Worm (Caenorhabditis elegans) whole organism, young adult: ENCODE data around the gene cpsf-4.

ENCODE experiments used
- F10E7.11 ChIP-seq: sonication (generic microtip); optimal IDR thresholded peaks from 2 replicates; lab custom pipeline; 2017; ENCODE audit warnings: mild to moderate bottlenecking, missing genetic modification characterization, moderate library complexity, missing compliant biosample characterization
- F22D6.2 ChIP-seq: sonication (generic microtip); optimal IDR thresholded peaks from 2 replicates; lab custom pipeline; 2016; ENCODE audit warnings: mild to moderate bottlenecking, missing genetic modification characterization, missing compliant biosample characterization
- F23B12.7 ChIP-seq: sonication (generic microtip); optimal IDR thresholded peaks from 2 replicates; lab custom pipeline; 2017; ENCODE audit warnings: missing genetic modification characterization, mild to moderate bottlenecking, missing compliant biosample characterization, antibody characterized with exemption, moderate library complexity; ENCODE audit not compliant: insufficient read depth
- F33H1.4 ChIP-seq: fragments of 200-800 bp; sonication (Bioruptor generic); IDR thresholded peaks from 2 replicates; pipeline ENCODE4 v1.3.6; 2022; ENCODE audit warnings: missing genetic modification reagents, missing genetic modification characterization, missing compliant biosample characterization
- F37B4.10 ChIP-seq: fragments of 200-800 bp; sonication (Bioruptor generic); IDR thresholded peaks from 2 replicates; pipeline ENCODE4 v1.3.6; 2022; ENCODE audit warnings: missing genetic modification characterization, missing compliant biosample characterization
- F39B2.1 ChIP-seq: fragments of 200-800 bp; sonication (Bioruptor generic); IDR thresholded peaks from 2 replicates; pipeline ENCODE4 v1.3.6; 2022; ENCODE audit warnings: missing genetic modification reagents, missing genetic modification characterization, missing compliant biosample characterization
- F57A8.1 ChIP-seq: fragments of 200-800 bp; sonication (Bioruptor generic); optimal IDR thresholded peaks from 2 replicates; lab custom pipeline; 2018; ENCODE audit warnings: mild to moderate bottlenecking, missing genetic modification characterization, moderate library complexity, missing compliant biosample characterization
- K11D2.4 ChIP-seq: fragments of 200-800 bp; sonication (Bioruptor generic); IDR thresholded peaks from 2 replicates; pipeline ENCODE4 v1.3.6; 2022; ENCODE audit warnings: missing genetic modification reagents, missing genetic modification characterization, missing compliant biosample characterization
- T07F8.4 ChIP-seq: sonication (generic microtip); optimal IDR thresholded peaks from 2 replicates; lab custom pipeline; 2016; ENCODE audit warnings: mild to moderate bottlenecking, missing genetic modification characterization, moderate library complexity, missing compliant biosample characterization
- Y56A3A.18 ChIP-seq: fragments of 200-800 bp; sonication (Bioruptor generic); IDR thresholded peaks from 2 replicates; pipeline ENCODE4 v1.3.6; 2022; ENCODE audit warnings: missing genetic modification reagents, missing genetic modification characterization, missing compliant biosample characterization
- Y67H2A.10 ChIP-seq: fragments of 200-800 bp; sonication (Bioruptor generic); conservative IDR thresholded peaks from 2 replicates; pipeline ENCODE4 v1.3.6; 2022; ENCODE audit warnings: missing genetic modification reagents, missing genetic modification characterization, missing compliant biosample characterization
- atf-7 ChIP-seq: sonication (generic microtip); optimal IDR thresholded peaks from 2 replicates; lab custom pipeline; 2017; ENCODE audit warnings: mild to moderate bottlenecking, missing genetic modification characterization, missing compliant biosample characterization
- attf-5 ChIP-seq: fragments of 200-800 bp; sonication (Bioruptor generic); optimal IDR thresholded peaks from 2 replicates; lab custom pipeline; 2018; ENCODE audit warnings: mild to moderate bottlenecking, missing genetic modification characterization, missing compliant biosample characterization
- ceh-100 ChIP-seq: fragments of 200-800 bp; sonication (Bioruptor generic); IDR thresholded peaks from 2 replicates; pipeline ENCODE4 v1.3.6; 2022; ENCODE audit warnings: missing genetic modification reagents, missing genetic modification characterization, missing compliant biosample characterization
- ceh-58 ChIP-seq: fragments of 200-800 bp; sonication (Bioruptor generic); IDR thresholded peaks from 2 replicates; pipeline ENCODE4 v1.3.6; 2022; ENCODE audit warnings: missing genetic modification characterization, missing compliant biosample characterization
- chd-7 ChIP-seq: sonication (generic microtip); optimal IDR thresholded peaks from 2 replicates; lab custom pipeline; 2016; ENCODE audit warnings: mild to moderate bottlenecking, missing genetic modification characterization, moderate library complexity, missing compliant biosample characterization
- egl-44 ChIP-seq: fragments of 200-800 bp; sonication (Bioruptor generic); IDR thresholded peaks from 2 replicates; pipeline ENCODE4 v1.3.6; 2022; ENCODE audit warnings: missing genetic modification reagents, missing genetic modification characterization, missing compliant biosample characterization
- him-1 ChIP-seq: sonication (generic microtip); optimal IDR thresholded peaks from 2 replicates; lab custom pipeline; 2016; ENCODE audit warnings: missing genotype, missing genetic modification reagents, missing genetic modification characterization, missing compliant biosample characterization
- hmg-1.2 ChIP-seq: fragments of 200-800 bp; sonication (Bioruptor generic); IDR thresholded peaks from 2 replicates; pipeline ENCODE4 v1.3.6; 2022; ENCODE audit warnings: missing genetic modification reagents, missing genetic modification characterization, missing compliant biosample characterization
- hmg-20 ChIP-seq: fragments of 200-800 bp; sonication (Bioruptor generic); IDR thresholded peaks from 2 replicates; pipeline ENCODE4 v1.3.6; 2022; ENCODE audit warnings: missing genetic modification reagents, missing genetic modification characterization, missing compliant biosample characterization
- hrde-1 ChIP-seq: sonication (generic microtip); optimal IDR thresholded peaks from 2 replicates; lab custom pipeline; 2016; ENCODE audit warnings: missing genetic modification characterization, mild to moderate bottlenecking, missing compliant biosample characterization, moderate library complexity, missing genotype, missing genetic modification reagents, borderline replicate concordance
- let-607 ChIP-seq, 2 experiments: fragments of 200-800 bp in 1 of 2; sonication (Bioruptor generic) in 1 of 2; sonication (generic microtip) in 1 of 2; optimal IDR thresholded peaks; 2 replicates each; lab custom pipeline; 2016 to 2018; ENCODE audit warnings: mild to moderate bottlenecking in 2 of 2, missing compliant biosample characterization in 2 of 2, missing genetic modification characterization in 2 of 2, moderate library complexity in 2 of 2, missing genotype in 1 of 2
- lin-26 ChIP-seq: fragments of 200-800 bp; sonication (Bioruptor generic); IDR thresholded peaks from 2 replicates; pipeline ENCODE4 v1.3.6; 2022; ENCODE audit warnings: missing genetic modification reagents, missing genetic modification characterization, missing compliant biosample characterization
- lin-40 ChIP-seq: sonication (generic microtip); optimal IDR thresholded peaks from 2 replicates; lab custom pipeline; 2016; ENCODE audit warnings: missing genetic modification characterization, mild to moderate bottlenecking, missing compliant biosample characterization, missing genotype, missing genetic modification reagents
- lin-54 ChIP-seq: fragments of 200-800 bp; sonication (Bioruptor generic); optimal IDR thresholded peaks from 2 replicates; lab custom pipeline; 2018; ENCODE audit warnings: mild to moderate bottlenecking, missing genetic modification characterization, missing compliant biosample characterization
- lir-1 ChIP-seq: fragments of 200-800 bp; sonication (Bioruptor generic); conservative IDR thresholded peaks from 2 replicates; pipeline ENCODE4 v1.3.6; 2022; ENCODE audit warnings: missing genetic modification reagents, missing genetic modification characterization, missing compliant biosample characterization
- madf-3 ChIP-seq: fragments of 200-800 bp; sonication (Bioruptor generic); IDR thresholded peaks from 2 replicates; pipeline ENCODE4 v1.3.6; 2022; ENCODE audit warnings: missing genetic modification reagents, missing genetic modification characterization, missing compliant biosample characterization
- mes-4 ChIP-seq: sonication (generic microtip); optimal IDR thresholded peaks from 2 replicates; lab custom pipeline; 2016; ENCODE audit warnings: missing genotype, missing genetic modification characterization, missing compliant biosample characterization
- mxl-1 ChIP-seq: sonication (generic microtip); optimal IDR thresholded peaks from 2 replicates; lab custom pipeline; 2016; ENCODE audit warnings: missing genetic modification characterization, missing compliant biosample characterization
- pha-4 ChIP-seq: fragments of 150-350 bp; sonication (generic microtip); optimal IDR thresholded peaks from 2 replicates; lab custom pipeline; 2014; ENCODE audit warnings: missing biosample characterization, missing genetic modification reagents, missing genetic modification characterization
- repo-1 ChIP-seq: sonication (generic microtip); optimal IDR thresholded peaks from 2 replicates; lab custom pipeline; 2017; ENCODE audit warnings: mild to moderate bottlenecking, missing genetic modification characterization, missing compliant biosample characterization
- sptf-2 ChIP-seq: fragments of 200-800 bp; sonication (Bioruptor generic); optimal IDR thresholded peaks from 2 replicates; lab custom pipeline; 2018; ENCODE audit warnings: mild to moderate bottlenecking, missing genetic modification characterization, missing compliant biosample characterization
- zfh-2 ChIP-seq: fragments of 200-800 bp; sonication (Bioruptor generic); conservative IDR thresholded peaks from 2 replicates; pipeline ENCODE4 v1.3.6; 2022; ENCODE audit warnings: missing genetic modification reagents, missing genetic modification characterization, missing compliant biosample characterization

Gene cpsf-4

ce11 chrIV:12113056-12113455 is 19.8 kb upstream of the cpsf-4 start (continued):
- TF ChIP-seq Y67H2A.10 (GFP tag; lab: Robert Waterston, UW) = no peak
- TF ChIP-seq hrde-1 (tag; lab: Kevin White, UChicago) = no peak
- no peak for TF ChIP-seq egl-44 (GFP tag; lab: Robert Waterston, UW)
- no peak for TF ChIP-seq let-607 (tag; optimal IDR thresholded peaks at IDR 0.05; lab: Kevin White, UChicago)
- no peak for TF ChIP-seq atf-7

- no peak for TF ChIP-seq Y56A3A.18 (GFP tag; lab: Robert Waterston, UW)
- TF ChIP-seq repo-1 (tag; lab: Kevin White, UChicago) = no peak
- no peak for TF ChIP-seq F22D6.2
- TF ChIP-seq F33H1.4 = no peak
- TF ChIP-seq zfh-2 = no peak
- no peak for TF ChIP-seq T07F8.4 (tag; lab: Kevin White, UChicago)
- TF ChIP-seq F23B12.7 (tag; lab: Kevin White, UChicago) = no peak
- no peak for TF ChIP-seq chd-7 (tag; lab: Kevin White, UChicago)
- TF ChIP-seq lir-1 = no peak
- TF ChIP-seq mes-4 (tag; lab: Kevin White, UChicago) = no peak
- TF ChIP-seq lin-54 (GFP tag; lab: Kevin White, UChicago) = no peak
- no peak for TF ChIP-seq K11D2.4 (GFP tag; lab: Robert Waterston, UW)
- TF ChIP-seq hmg-20 = no peak
- no peak for TF ChIP-seq pha-4 (tag; lab: Kevin White, UChicago)
- no peak for TF ChIP-seq F10E7.11 (tag; lab: Kevin White, UChicago)
- no peak for TF ChIP-seq ceh-100 (GFP tag; lab: Robert Waterston, UW)
- no peak for TF ChIP-seq F57A8.1 (GFP tag; lab: Kevin White, UChicago)
- TF ChIP-seq, all 124 proteins: peak for 0
Observed at ce11 chrIV:12111477-12111876, 18.2 kb upstream of the cpsf-4 start, which contains the start of gene dlc-2. Gene dlc-2 (minus strand): TSS chrIV:12111577.

ce11 chrIV:12110339-12110738 is 17.1 kb upstream of the cpsf-4 start, which contains the start of gene col-129:
Gene col-129 (minus strand): TSS chrIV:12110439.
- no peak for TF ChIP-seq attf-5 (GFP tag; lab: Kevin White, UChicago)
- TF ChIP-seq madf-3 (GFP tag; lab: Robert Waterston, UW) = no peak
- TF ChIP-seq F37B4.10 (GFP tag; lab: Robert Waterston, UW) = no peak
- TF ChIP-seq sptf-2 (GFP tag; lab: Kevin White, UChicago) = no peak
- TF ChIP-seq him-1 (tag; lab: Kevin White, UChicago) = no peak
- no peak for TF ChIP-seq hmg-1.2 (GFP tag; lab: Robert Waterston, UW)
- no peak for TF ChIP-seq mes-4 (tag; lab: Kevin White, UChicago)
- TF ChIP-seq mxl-1 (tag; lab: Kevin White, UChicago) = no peak
- no peak for TF ChIP-seq F22D6.2
- TF ChIP-seq hrde-1 (tag; lab: Kevin White, UChicago) = no peak
- TF ChIP-seq ceh-58 (GFP tag; lab: Robert Waterston, UW) = no peak
- no peak for TF ChIP-seq lin-26 (GFP tag; lab: Robert Waterston, UW)
- TF ChIP-seq F39B2.1 (GFP tag; lab: Robert Waterston, UW) = no peak
- TF ChIP-seq egl-44 (GFP tag; lab: Robert Waterston, UW) = no peak

ce11 chrIV:12109743-12110142 is 16.5 kb upstream of the cpsf-4 start:
- peak; percentile 34 for TF ChIP-seq lin-40 (tag; lab: Kevin White, UChicago)
- no peak for TF ChIP-seq sptf-2 (GFP tag; lab: Kevin White, UChicago)
